Fruit fly (Drosophila melanogaster): ENCODE measurements around the gene CG3246.

CG3246 gene

dm6 chr2L:3469869-3470268, 8.1 kb upstream of the CG3246 start, which contains the start of the genes Pif1 and CG31776 (continued):
- TF ChIP-seq Lpt (GFP tag; optimal IDR thresholded peaks at IDR 0.05) (no peak), sens (GFP tag) (peak; percentile 68), chif (GFP tag; optimal IDR thresholded peaks at IDR 0.05) (no peak), CG34376 (GFP tag; optimal IDR thresholded peaks at IDR 0.05) (no peak), crp (GFP tag; optimal IDR thresholded peaks at IDR 0.05) (peak; percentile 89 to 98), tna (GFP tag; IDR thresholded peaks at IDR 0.05; ENCODE audit: partially characterized antibody) (peak; percentile 73), Dp (GFP tag; optimal IDR thresholded peaks at IDR 0.05) (peak; percentile 47)

- TF ChIP-seq CG34422 (GFP tag; IDR thresholded peaks at IDR 0.05) = no peak
- TF ChIP-seq Ets65A (GFP tag) = peak; percentile 73
- no peak for TF ChIP-seq CG5180 (GFP tag; optimal IDR thresholded peaks at IDR 0.05)
- TF ChIP-seq Deaf1 (tag; optimal IDR thresholded peaks at IDR 0.05) = no peak
- no peak for TF ChIP-seq Scr (GFP tag; IDR thresholded peaks at IDR 0.05; ENCODE audit: partially characterized antibody)
- no peak for TF ChIP-seq Ptx1 (GFP tag; IDR thresholded peaks at IDR 0.05)
- no peak for TF ChIP-seq Asciz (GFP tag; optimal IDR thresholded peaks at IDR 0.05)
- no peak for TF ChIP-seq Blimp-1 (GFP tag; optimal IDR thresholded peaks at IDR 0.05)
- TF ChIP-seq bcd (GFP tag; optimal IDR thresholded peaks at IDR 0.05) = no peak
- TF ChIP-seq sens (GFP tag) = peak; percentile 59
- no peak for TF ChIP-seq Drgx (GFP tag; IDR thresholded peaks at IDR 0.05)
- TF ChIP-seq CG7928 (GFP tag; optimal IDR thresholded peaks at IDR 0.05) = no peak
- TF ChIP-seq Med (GFP tag) = peak; percentile 59
Measured at dm6 chr2L:3466846-3467245, 5.1 kb upstream of the CG3246 start.

dm6 chr2L:3465918-3466727, 4.4 kb upstream of the CG3246 start, which contains the start of the genes msl-2 and ND-PDSW:
msl-2 (minus strand) TSS chr2L:3466112.
ND-PDSW (plus strand) TSS chr2L:3466157.
- TF ChIP-seq CG4617 (GFP tag; optimal IDR thresholded peaks at IDR 0.05; ENCODE audit: borderline replicate concordance) (peak; percentile 90), stwl (tag; optimal IDR thresholded peaks at IDR 0.05) (peak; percentile 41), CG10321 (GFP tag; IDR thresholded peaks at IDR 0.05) (no peak), CG10274 (GFP tag; optimal IDR thresholded peaks at IDR 0.05) (no peak), CG10267 (tag; optimal IDR thresholded peaks at IDR 0.05) (peak; percentile 49), fu2 (GFP tag; optimal IDR thresholded peaks at IDR 0.05) (no peak), tll (GFP tag; optimal IDR thresholded peaks at IDR 0.05) (no peak), btn (GFP tag; optimal IDR thresholded peaks at IDR 0.05) (no peak), BEAF-32 (GFP tag; optimal IDR thresholded peaks at IDR 0.05) (peak; percentile 42), cad (GFP tag; optimal IDR thresholded peaks at IDR 0.05) (no peak), bigmax (GFP tag; optimal IDR thresholded peaks at IDR 0.05) (peak; percentile 92), CG1647 (GFP tag; optimal IDR thresholded peaks at IDR 0.05) (no peak), HLH3B (GFP tag; IDR thresholded peaks at IDR 0.05) (no peak), nerfin-1 (tag; optimal IDR thresholded peaks at IDR 0.05) (peak; percentile 19), CG17802 (tag; optimal IDR thresholded peaks at IDR 0.05) (peak; percentile 68), CG43689 (GFP tag; IDR thresholded peaks at IDR 0.05) (no peak), Blimp-1 (GFP tag; optimal IDR thresholded peaks at IDR 0.05) (no peak), Sry-β (GFP tag; optimal IDR thresholded peaks at IDR 0.05) (peak; percentile 16), tna (GFP tag; IDR thresholded peaks at IDR 0.05; ENCODE audit: partially characterized antibody) (no peak), CrebB (tag; optimal IDR thresholded peaks at IDR 0.05) (no peak), CG13775 (GFP tag; optimal IDR thresholded peaks at IDR 0.05) (no peak), NC2β (GFP tag; optimal IDR thresholded peaks at IDR 0.05) (no peak), pho (GFP tag; optimal IDR thresholded peaks at IDR 0.05) (peak; percentile 6), YL-1 (GFP tag; optimal IDR thresholded peaks at IDR 0.05) (peak; percentile 85), CG12391 (tag; optimal IDR thresholded peaks at IDR 0.05) (peak; percentile 12), dmrt99B (tag; optimal IDR thresholded peaks at IDR 0.05) (no peak), Med (GFP tag) (peak; percentile 80), nmo (GFP tag; optimal IDR thresholded peaks at IDR 0.05) (peak; percentile 37), CG1603 (tag; optimal IDR thresholded peaks at IDR 0.05) (no peak)
